Worm (Caenorhabditis elegans) whole organism, L2 larva: Measurements from ENCODE around the gene sel-1.

Experiments
- C34F6.9 ChIP-seq: fragments of 150-350 bp; optimal IDR thresholded peaks from 2 replicates; lab custom pipeline; 2014; ENCODE audit warnings: missing biosample characterization, missing genetic modification characterization
- aly-2 ChIP-seq: fragments of 150-350 bp; optimal IDR thresholded peaks from 2 replicates; lab custom pipeline; 2014; ENCODE audit warnings: missing biosample characterization, missing genetic modification characterization
- blmp-1 ChIP-seq: sonication (generic microtip); optimal IDR thresholded peaks from 2 replicates; lab custom pipeline; 2017; ENCODE audit warnings: missing genetic modification characterization, mild to moderate bottlenecking, missing compliant biosample characterization, antibody characterized with exemption, moderate library complexity; ENCODE audit not compliant: insufficient read depth
- ceh-82 ChIP-seq: fragments of 150-350 bp; optimal IDR thresholded peaks from 2 replicates; lab custom pipeline; 2014; ENCODE audit warnings: missing biosample characterization, missing genetic modification characterization
- fos-1 ChIP-seq: fragments of 150-350 bp; optimal IDR thresholded peaks from 2 replicates; lab custom pipeline; 2014; ENCODE audit warnings: missing biosample characterization, missing genetic modification characterization
- lin-39 ChIP-seq: fragments of 150-350 bp; optimal IDR thresholded peaks from 2 replicates; lab custom pipeline; 2014; ENCODE audit warnings: missing biosample characterization, missing genetic modification reagents, missing genetic modification characterization
- mab-5 ChIP-seq: fragments of 150-350 bp; optimal IDR thresholded peaks from 2 replicates; lab custom pipeline; 2014; ENCODE audit warnings: missing biosample characterization, missing genetic modification characterization
- nhr-12 ChIP-seq: fragments of 150-350 bp; optimal IDR thresholded peaks from 2 replicates; lab custom pipeline; 2014; ENCODE audit warnings: missing biosample characterization, missing genetic modification characterization
- nhr-77 ChIP-seq: fragments of 150-350 bp; optimal IDR thresholded peaks from 2 replicates; lab custom pipeline; 2014; ENCODE audit warnings: missing biosample characterization, missing genetic modification characterization

ce11 chrV:12611029-12611428 lies 50.5 kb downstream of the sel-1 start, which contains the start of gene cubn-1:
- TF ChIP-seq C34F6.9 (tag; lab: Kevin White, UChicago): no peak
- no peak for TF ChIP-seq ceh-82
- no peak for TF ChIP-seq mab-5 (tag; lab: Kevin White, UChicago)
- TF ChIP-seq lin-39 (tag; lab: Kevin White, UChicago): no peak
- TF ChIP-seq blmp-1 (tag; lab: Kevin White, UChicago): no peak
- no peak for TF ChIP-seq nhr-77
- no peak for TF ChIP-seq nhr-12 (tag; lab: Kevin White, UChicago)
- no peak for TF ChIP-seq fos-1 (tag; lab: Kevin White, UChicago)
- TF ChIP-seq aly-2 (tag; lab: Kevin White, UChicago): no peak
